Fruit fly (Drosophila melanogaster) whole organism, pupa: ENCODE measurements around the gene tsg.

Experiments used
- CG14655 ChIP-seq: fragments of 200-800 bp; sonication (Bioruptor generic); optimal IDR thresholded peaks from 3 replicates; lab custom pipeline; 2017; ENCODE audit warnings: mild to moderate bottlenecking, missing biosample characterization, missing genetic modification reagents, missing genetic modification characterization
- CG15710 ChIP-seq: fragments of 200-800 bp; sonication (Bioruptor generic); optimal IDR thresholded peaks from 2 replicates; lab custom pipeline; 2018; ENCODE audit warnings: missing biosample characterization, mild to moderate bottlenecking, missing genetic modification characterization, moderate library complexity
- CG34367 ChIP-seq: fragments of 200-800 bp; sonication (Bioruptor generic); optimal IDR thresholded peaks from 2 replicates; lab custom pipeline; 2018; ENCODE audit warnings: missing biosample characterization, mild to moderate bottlenecking, missing genetic modification characterization
- CG8159 ChIP-seq: fragments of 200-800 bp; sonication (Bioruptor generic); optimal IDR thresholded peaks from 3 replicates; lab custom pipeline; 2018; ENCODE audit warnings: missing biosample characterization, mild to moderate bottlenecking, missing genetic modification characterization, moderate library complexity
- CG8301 ChIP-seq: fragments of 200-800 bp; sonication (Bioruptor generic); optimal IDR thresholded peaks from 2 replicates; lab custom pipeline; 2018; ENCODE audit warnings: missing biosample characterization, mild to moderate bottlenecking, missing genetic modification characterization
- CG9948 ChIP-seq: fragments of 200-800 bp; sonication (Bioruptor generic); optimal IDR thresholded peaks from 2 replicates; lab custom pipeline; 2018; ENCODE audit warnings: missing biosample characterization, mild to moderate bottlenecking, missing genetic modification characterization, moderate library complexity
- D1 ChIP-seq: fragments of 200-800 bp; sonication (Bioruptor generic); optimal IDR thresholded peaks from 2 replicates; lab custom pipeline; 2018; ENCODE audit warnings: missing biosample characterization, mild to moderate bottlenecking, missing genetic modification characterization, moderate library complexity

- TF ChIP-seq CG14655 (GFP tag; lab: Kevin White, UChicago) (peak; percentile 36), CG8301 (peak; percentile 39), CG9948 (tag; lab: Kevin White, UChicago) (peak; percentile 46), D1 (tag; lab: Kevin White, UChicago) (no peak), CG8159 (peak; percentile 63), CG15710 (tag; lab: Kevin White, UChicago) (peak; percentile 59), CG34367 (tag; lab: Kevin White, UChicago) (peak; percentile 51)
These were observed 11.3 kb upstream of the tsg start for dm6 chrX:11999974-12000618.
